Worm (Caenorhabditis elegans): ENCODE data around the gene T10C6.15.

T10C6.15 gene

ce11 chrV:16017671-16018070 lies 28.1 kb downstream of the T10C6.15 start, which contains the start of gene srx-43:
TSS of gene srx-43 (plus strand) at chrV:16017971.
- TF ChIP-seq hlh-30 (tag; optimal IDR thresholded peaks at IDR 0.05; ENCODE audit: insufficient read depth) (no peak), ceh-20 (GFP tag; IDR thresholded peaks at IDR 0.05) (no peak), Y5F2A.4 (GFP tag; optimal IDR thresholded peaks at IDR 0.05) (no peak), egl-43 (GFP tag; IDR thresholded peaks at IDR 0.05) (no peak), lin-39 (tag; optimal IDR thresholded peaks at IDR 0.05) (no peak), mxl-3 (GFP tag; optimal IDR thresholded peaks at IDR 0.05) (no peak), unc-62 (GFP tag; optimal IDR thresholded peaks at IDR 0.05 in 1 of 2) (peak in 1 of 2 experiments; percentile 74), unc-62 (tag; optimal IDR thresholded peaks at IDR 0.05) (no peak), dve-1 (tag; optimal IDR thresholded peaks at IDR 0.05; ENCODE audit: insufficient read depth) (no peak)

ce11 chrV:16016977-16017376 lies 28.8 kb downstream of the T10C6.15 start:
- no peak for TF ChIP-seq nhr-111 (GFP tag; optimal IDR thresholded peaks at IDR 0.05)
- TF ChIP-seq aha-1 (tag), result peak; percentile 54
- no peak for TF ChIP-seq pqm-1 (tag; optimal IDR thresholded peaks at IDR 0.05)
- no peak for TF ChIP-seq nhr-237 (tag; optimal IDR thresholded peaks at IDR 0.05)

- TF ChIP-seq nhr-76 (tag; optimal IDR thresholded peaks at IDR 0.05), result no peak
- TF ChIP-seq unc-39 (tag; optimal IDR thresholded peaks at IDR 0.05), result no peak
- TF ChIP-seq nhr-77 (tag; optimal IDR thresholded peaks at IDR 0.05), result no peak
- no peak for TF ChIP-seq F49E8.2 (tag; optimal IDR thresholded peaks at IDR 0.05; ENCODE audit: borderline replicate concordance)
- no peak for TF ChIP-seq set-16 (GFP tag; IDR thresholded peaks at IDR 0.05)
- no peak for TF ChIP-seq daf-8 (GFP tag; IDR thresholded peaks at IDR 0.05)
- TF ChIP-seq ztf-11 (tag; optimal IDR thresholded peaks at IDR 0.05), result no peak
- no peak for TF ChIP-seq hlh-30 (tag; optimal IDR thresholded peaks at IDR 0.05; ENCODE audit: insufficient read depth)
- TF ChIP-seq ceh-62 (tag; optimal IDR thresholded peaks at IDR 0.05), result no peak
- no peak for TF ChIP-seq fos-1 (tag; optimal IDR thresholded peaks at IDR 0.05)
- no peak for TF ChIP-seq F26F4.8 (GFP tag; conservative IDR thresholded peaks at IDR 0.05)
- no peak for TF ChIP-seq lim-7 (GFP tag; IDR thresholded peaks at IDR 0.05)
- no peak for TF ChIP-seq zip-11 (GFP tag; IDR thresholded peaks at IDR 0.05)
- no peak for TF ChIP-seq lin-29 (GFP tag; IDR thresholded peaks at IDR 0.05)
- no peak for TF ChIP-seq dmd-8 (GFP tag; IDR thresholded peaks at IDR 0.05)
Measured at ce11 chrV:16015652-16016051, 30.1 kb downstream of the T10C6.15 start, which contains the start of gene str-232. TSS of gene str-232 (minus strand) at chrV:16015752.

- no peak for TF ChIP-seq F37D6.2 (tag; optimal IDR thresholded peaks at IDR 0.05)
- no peak for TF ChIP-seq dmd-8 (GFP tag; IDR thresholded peaks at IDR 0.05)
- no peak for TF ChIP-seq hmg-1.1 (GFP tag; IDR thresholded peaks at IDR 0.05)
- no peak for TF ChIP-seq nhr-237 (tag; optimal IDR thresholded peaks at IDR 0.05)
- TF ChIP-seq mes-2 (tag; optimal IDR thresholded peaks at IDR 0.05; ENCODE audit: poor library complexity, severe bottlenecking), result no peak
- no peak for TF ChIP-seq nhr-11 (tag; optimal IDR thresholded peaks at IDR 0.05)
- no peak for TF ChIP-seq aha-1 (tag)
- TF ChIP-seq daf-12 (tag; optimal IDR thresholded peaks at IDR 0.05), result no peak
- TF ChIP-seq hlh-11 (tag; optimal IDR thresholded peaks at IDR 0.05), result no peak
- no peak for TF ChIP-seq lir-3 (tag; optimal IDR thresholded peaks at IDR 0.05)
- no peak for TF ChIP-seq lim-7 (GFP tag; IDR thresholded peaks at IDR 0.05)
- TF ChIP-seq fos-1 (tag; optimal IDR thresholded peaks at IDR 0.05), result no peak
- TF ChIP-seq unc-130 (GFP tag; optimal IDR thresholded peaks at IDR 0.05), result no peak
- no peak for TF ChIP-seq skn-1 (tag; optimal IDR thresholded peaks at IDR 0.05)
- no peak for TF ChIP-seq zfp-3 (GFP tag; conservative IDR thresholded peaks at IDR 0.05)
- TF ChIP-seq ces-1 (GFP tag; optimal IDR thresholded peaks at IDR 0.05), result no peak
- no peak for TF ChIP-seq lin-1 (GFP tag; IDR thresholded peaks at IDR 0.05)
- no peak for TF ChIP-seq mdt-29 (GFP tag; IDR thresholded peaks at IDR 0.05)
Measured at ce11 chrV:16009564-16009963, 36.2 kb downstream of the T10C6.15 start, which contains the start of gene str-233. TSS of gene str-233 (minus strand) at chrV:16009664.
